Fruit fly (Drosophila melanogaster) whole organism, wandering third instar larva: ENCODE data around the gene SoxN.

ENCODE experiments used
- Hnf4 ChIP-seq: fragments of 200-800 bp; sonication (Bioruptor generic); optimal IDR thresholded peaks from 2 replicates; lab custom pipeline; 2016; ENCODE audit warnings: missing biosample characterization, mild to moderate bottlenecking, missing genetic modification characterization
- Hr78 ChIP-seq: fragments of >200 bp; optimal IDR thresholded peaks from 2 replicates; lab custom pipeline; 2017; ENCODE audit warnings: missing biosample characterization, missing genetic modification characterization
- ey ChIP-seq: fragments of 200-800 bp; sonication (Bioruptor generic); optimal IDR thresholded peaks from 2 replicates; lab custom pipeline; 2016; ENCODE audit warnings: missing biosample characterization, missing genetic modification characterization
- jim ChIP-seq: fragments of 175-275, 200-325 bp; sonication (Bioruptor generic); optimal IDR thresholded peaks from 2 replicates; lab custom pipeline; 2016; ENCODE audit warnings: missing biosample characterization, mild to moderate bottlenecking, missing genetic modification characterization
- sv ChIP-seq: fragments of 200-800 bp; sonication (Bioruptor generic); optimal IDR thresholded peaks from 3 replicates; lab custom pipeline; 2016; ENCODE audit warnings: missing biosample characterization, missing genetic modification characterization
- usp ChIP-seq: fragments of >200 bp; optimal IDR thresholded peaks from 2 replicates; lab custom pipeline; 2017; ENCODE audit warnings: missing biosample characterization, missing genetic modification characterization

- TF ChIP-seq sv: no peak
- no peak for TF ChIP-seq jim
- no peak for TF ChIP-seq Hr78 (GFP tag; lab: Kevin White, UChicago)
- no peak for TF ChIP-seq usp (GFP tag; lab: Kevin White, UChicago)
- no peak for TF ChIP-seq ey (GFP tag; lab: Kevin White, UChicago)
- TF ChIP-seq Hnf4 (GFP tag; lab: Kevin White, UChicago): no peak
Observed at dm6 chr2L:8776163-8776562, 49.3 kb upstream of the SoxN start, which contains the start of gene LManV.
